Fruit fly (Drosophila melanogaster): ENCODE results near the gene Taf12.

The Taf12 gene

dm6 chr3R:11656614-11657216, 22.8 kb downstream of the Taf12 start (continued):
- peak; percentile 98 for TF ChIP-seq oc (tag; optimal IDR thresholded peaks at IDR 0.05)
- TF ChIP-seq B-H1 (GFP tag; IDR thresholded peaks at IDR 0.05) = peak; percentile 94
- peak; percentile 98 for TF ChIP-seq NFAT (GFP tag; IDR thresholded peaks at IDR 0.05)
- TF ChIP-seq ATbp (GFP tag; optimal IDR thresholded peaks at IDR 0.05) = peak; percentile 94
- peak; percentile 92 for TF ChIP-seq CHES-1-like (GFP tag; optimal IDR thresholded peaks at IDR 0.05)
- TF ChIP-seq sens (GFP tag) = peak; percentile 99
- TF ChIP-seq exex (tag; optimal IDR thresholded peaks at IDR 0.05) = peak; percentile 79
- TF ChIP-seq en (GFP tag; optimal IDR thresholded peaks at IDR 0.05) = peak; percentile 88
- peak; percentile 60 for TF ChIP-seq MESR4 (GFP tag; optimal IDR thresholded peaks at IDR 0.05)
- TF ChIP-seq E2f1 (GFP tag; IDR thresholded peaks at IDR 0.05) = peak; percentile 97
- peak; percentile 93 for TF ChIP-seq ap (GFP tag; IDR thresholded peaks at IDR 0.05)
- TF ChIP-seq Adf1 (GFP tag; IDR thresholded peaks at IDR 0.05) = peak; percentile 75
- TF ChIP-seq CG3407 (GFP tag; optimal IDR thresholded peaks at IDR 0.05) = peak; percentile 94
- peak; percentile 84 for TF ChIP-seq Rx (GFP tag; IDR thresholded peaks at IDR 0.05)
- TF ChIP-seq btn (GFP tag; optimal IDR thresholded peaks at IDR 0.05) = peak; percentile 85
- peak; percentile 93 for TF ChIP-seq CG9215 (GFP tag; IDR thresholded peaks at IDR 0.05)
- TF ChIP-seq CG4820 (GFP tag; optimal IDR thresholded peaks at IDR 0.05) = peak; percentile 83
- TF ChIP-seq nerfin-2 (GFP tag; IDR thresholded peaks at IDR 0.05; ENCODE audit: partially characterized antibody) = no peak
- TF ChIP-seq Meics (GFP tag; optimal IDR thresholded peaks at IDR 0.05) = peak; percentile 96
- TF ChIP-seq maf-S (GFP tag; optimal IDR thresholded peaks at IDR 0.05) = peak; percentile 93
- TF ChIP-seq Mad (GFP tag; optimal IDR thresholded peaks at IDR 0.05) = peak; percentile 95
- no peak for TF ChIP-seq h (optimal IDR thresholded peaks at IDR 0.05)
- TF ChIP-seq CG31441 (GFP tag; IDR thresholded peaks at IDR 0.05) = peak; percentile 93
- peak; percentile 68 for TF ChIP-seq CG3163 (GFP tag; optimal IDR thresholded peaks at IDR 0.05)
- TF ChIP-seq NK7.1 (GFP tag; optimal IDR thresholded peaks at IDR 0.05) = peak; percentile 91
- peak; percentile 95 for TF ChIP-seq CG10979 (tag; optimal IDR thresholded peaks at IDR 0.05)
- peak; percentile 90 for TF ChIP-seq Atf3 (GFP tag; optimal IDR thresholded peaks at IDR 0.05)
- peak; percentile 87 for TF ChIP-seq CG4282 (GFP tag; optimal IDR thresholded peaks at IDR 0.05)
- peak; percentile 98 for TF ChIP-seq CG12659 (GFP tag; optimal IDR thresholded peaks at IDR 0.05)
- peak; percentile 90 for TF ChIP-seq CG10959 (GFP tag; IDR thresholded peaks at IDR 0.05)
- peak; percentile 77 for TF ChIP-seq YL-1 (GFP tag; optimal IDR thresholded peaks at IDR 0.05)
- TF ChIP-seq ems (GFP tag; optimal IDR thresholded peaks at IDR 0.05) = peak; percentile 97
- TF ChIP-seq CG2889 (GFP tag; IDR thresholded peaks at IDR 0.05) = peak; percentile 96
- TF ChIP-seq CG31224 (GFP tag; IDR thresholded peaks at IDR 0.05) = peak; percentile 94
- TF ChIP-seq Asciz (GFP tag; optimal IDR thresholded peaks at IDR 0.05) = peak; percentile 93
- peak; percentile 90 for TF ChIP-seq zen (tag; optimal IDR thresholded peaks at IDR 0.05)
- no peak for TF ChIP-seq Hr39 (optimal IDR thresholded peaks at IDR 0.05)
- peak; percentile 87 for TF ChIP-seq CG31365 (tag; optimal IDR thresholded peaks at IDR 0.05)
- peak; percentile 94 for TF ChIP-seq CG13296 (GFP tag; optimal IDR thresholded peaks at IDR 0.05)
- peak; percentile 91 for TF ChIP-seq croc (GFP tag; conservative IDR thresholded peaks at IDR 0.05)
- TF ChIP-seq tx (GFP tag; optimal IDR thresholded peaks at IDR 0.05) = peak; percentile 93
- peak; percentile 97 for TF ChIP-seq nom (GFP tag; optimal IDR thresholded peaks at IDR 0.05)
- peak; percentile 97 for TF ChIP-seq CG34422 (GFP tag; IDR thresholded peaks at IDR 0.05)
- TF ChIP-seq trem (tag; optimal IDR thresholded peaks at IDR 0.05) = peak; percentile 92
- TF ChIP-seq CG1832 (GFP tag; optimal IDR thresholded peaks at IDR 0.05) = no peak
- peak; percentile 95 for TF ChIP-seq Six4 (GFP tag; optimal IDR thresholded peaks at IDR 0.05)
- TF ChIP-seq Fer3 (tag; optimal IDR thresholded peaks at IDR 0.05) = peak; percentile 97
- peak; percentile 77 for TF ChIP-seq z (GFP tag; IDR thresholded peaks at IDR 0.05)
- TF ChIP-seq CG30431 (GFP tag; optimal IDR thresholded peaks at IDR 0.05) = peak; percentile 93
- no peak for TF ChIP-seq Opbp (GFP tag; IDR thresholded peaks at IDR 0.05; ENCODE audit: partially characterized antibody)
- peak; percentile 94 for TF ChIP-seq CG11085 (GFP tag; IDR thresholded peaks at IDR 0.05)
- TF ChIP-seq Ets65A (GFP tag) = peak; percentile 98

All from whole organism, embryonic.